Fruit fly (Drosophila melanogaster) Kc167 (cell line): ENCODE results near the gene Bulli.

Experiments
- Sin3A ChIP-seq: fragments of >200 bp; optimal IDR thresholded peaks from 2 replicates; lab custom pipeline; 2018; ENCODE audit warnings: missing external identifiers
- h ChIP-seq: fragments of >200 bp; optimal IDR thresholded peaks from 3 replicates; lab custom pipeline; 2018; ENCODE audit warnings: missing external identifiers

DNA sequence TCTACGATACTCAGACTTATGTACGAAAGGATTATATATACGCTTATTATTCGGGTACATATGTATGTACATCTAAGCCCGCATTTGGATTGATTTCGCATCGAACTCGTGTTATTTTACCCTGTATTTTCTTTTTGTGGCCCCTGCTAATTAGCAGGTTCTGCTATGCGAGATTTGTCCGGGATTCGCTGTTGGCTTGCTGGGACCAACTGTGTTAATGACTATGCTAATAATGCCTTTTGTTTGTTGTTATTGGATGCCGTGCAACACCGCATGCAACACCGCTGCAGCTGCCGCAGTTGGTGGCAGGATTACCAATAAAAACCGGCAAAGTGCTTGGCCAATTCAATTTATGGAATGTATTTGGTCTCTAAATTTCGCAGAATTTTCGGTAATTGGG, 12.0 kb downstream of the Bulli start:
- TF ChIP-seq Sin3A, result no peak
- no peak for TF ChIP-seq h (lab: Kevin White, UChicago)
